Fruit fly (Drosophila melanogaster): ENCODE results near the gene CG1622.

- no peak for TF ChIP-seq EcR (GFP tag; optimal IDR thresholded peaks at IDR 0.05)
- TF ChIP-seq psq (optimal IDR thresholded peaks at IDR 0.05) = no peak
Observed at dm6 chrX:13332702-13333243, 35.9 kb downstream of the CG1622 start.
